Fruit fly (Drosophila melanogaster) whole organism, embryonic: ENCODE results near the gene Ets97D.

Source experiments
- Aef1 ChIP-seq: fragments of 200-800 bp; sonication (Bioruptor generic); IDR thresholded peaks from 3 replicates; pipeline ENCODE4 v1.3.6; 2022; ENCODE audit warnings: missing biosample characterization, missing genetic modification characterization
- CG11456 ChIP-seq: fragments of 200-800 bp; sonication (Bioruptor generic); IDR thresholded peaks from 3 replicates; pipeline ENCODE4 v1.3.6; 2022; ENCODE audit warnings: missing biosample characterization, missing genetic modification characterization
- CG12104 ChIP-seq: fragments of 200-800 bp; sonication (Bioruptor generic); optimal IDR thresholded peaks from 3 replicates; lab custom pipeline; 2016; ENCODE audit warnings: missing biosample characterization, missing genetic modification characterization
- CG12769 ChIP-seq: fragments of 200-800 bp; sonication (Bioruptor generic); optimal IDR thresholded peaks from 2 replicates; lab custom pipeline; 2019; ENCODE audit warnings: missing biosample characterization, mild to moderate bottlenecking, missing genetic modification characterization, moderate library complexity
- CG14014 ChIP-seq: fragments of 200-800 bp; sonication (Bioruptor generic); IDR thresholded peaks from 2 replicates; pipeline ENCODE4 v1.3.6; 2022; ENCODE audit warnings: missing biosample characterization, missing genetic modification characterization
- CG14441 ChIP-seq: fragments of 200-800 bp; sonication (Bioruptor generic); IDR thresholded peaks from 2 replicates; pipeline ENCODE4 v1.3.6; 2022; ENCODE audit warnings: missing biosample characterization, missing genetic modification characterization
- CG15073 ChIP-seq: fragments of 200-800 bp; sonication (Bioruptor generic); optimal IDR thresholded peaks from 2 replicates; lab custom pipeline; 2016; ENCODE audit warnings: missing biosample characterization, missing genetic modification characterization
- CG15269 ChIP-seq: fragments of 200-800 bp; sonication (Bioruptor generic); optimal IDR thresholded peaks from 2 replicates; lab custom pipeline; 2018; ENCODE audit warnings: missing biosample characterization, mild to moderate bottlenecking, missing genetic modification characterization, moderate library complexity
- CG18262 ChIP-seq: fragments of 200-800 bp; optimal IDR thresholded peaks from 3 replicates; lab custom pipeline; 2019; ENCODE audit warnings: missing biosample characterization, mild to moderate bottlenecking, missing genetic modification characterization, moderate library complexity
- CG1832 ChIP-seq: fragments of 200-800 bp; sonication (Bioruptor generic); optimal IDR thresholded peaks from 2 replicates; lab custom pipeline; 2017; ENCODE audit warnings: missing biosample characterization, mild to moderate bottlenecking, missing genetic modification characterization, inconsistent platforms
- CG31224 ChIP-seq: fragments of 200-800 bp; sonication (Bioruptor generic); IDR thresholded peaks from 2 replicates; pipeline ENCODE4 v1.3.6; 2022; ENCODE audit warnings: missing biosample characterization, missing genetic modification characterization
- CG32532 ChIP-seq: fragments of 200-800 bp; sonication (Bioruptor generic); IDR thresholded peaks from 2 replicates; pipeline ENCODE4 v1.3.6; 2022; ENCODE audit warnings: missing biosample characterization, missing genetic modification characterization
- CG33557 ChIP-seq: fragments of 200-800 bp; sonication (Bioruptor generic); optimal IDR thresholded peaks from 2 replicates; lab custom pipeline; 2019; ENCODE audit warnings: missing biosample characterization, mild to moderate bottlenecking, missing genetic modification characterization, moderate library complexity
- CG34224 ChIP-seq: fragments of 200-800 bp; sonication (Bioruptor generic); IDR thresholded peaks from 3 replicates; pipeline ENCODE4 v1.3.6; 2022; ENCODE audit warnings: missing biosample characterization, missing genetic modification characterization; ENCODE audit not compliant: partially characterized antibody
- CrebB ChIP-seq: fragments of 200-800 bp; sonication (Bioruptor generic); optimal IDR thresholded peaks from 3 replicates; lab custom pipeline; 2018; ENCODE audit warnings: missing biosample characterization, mild to moderate bottlenecking, missing genetic modification characterization
- Dip3 ChIP-seq: fragments of 200-800 bp; sonication (Bioruptor generic); optimal IDR thresholded peaks from 3 replicates; lab custom pipeline; 2016; ENCODE audit warnings: missing biosample characterization, missing genetic modification characterization
- Drgx ChIP-seq: fragments of 200-800 bp; sonication (Bioruptor generic); IDR thresholded peaks from 2 replicates; pipeline ENCODE4 v1.3.6; 2022; ENCODE audit warnings: missing biosample characterization, missing genetic modification characterization
- E2f2 ChIP-seq: fragments of 200-800 bp; sonication (Bioruptor generic); IDR thresholded peaks from 2 replicates; pipeline ENCODE4 v1.3.6; 2022; ENCODE audit warnings: missing biosample characterization, missing genetic modification characterization
- HLH54F ChIP-seq: fragments of 200-800 bp; sonication (Bioruptor generic); optimal IDR thresholded peaks from 3 replicates; lab custom pipeline; 2016; ENCODE audit warnings: missing biosample characterization, missing genetic modification characterization
- Hand ChIP-seq: fragments of 200-800 bp; sonication (Bioruptor generic); optimal IDR thresholded peaks from 2 replicates; lab custom pipeline; 2017; ENCODE audit warnings: mild to moderate bottlenecking, missing biosample characterization, missing genetic modification reagents, missing genetic modification characterization
- Hsf ChIP-seq: fragments of 200-800 bp; sonication (Bioruptor generic); optimal IDR thresholded peaks from 3 replicates; lab custom pipeline; 2016; ENCODE audit warnings: missing biosample characterization, missing genetic modification characterization
- Myb ChIP-seq: fragments of 200-800 bp; sonication (Bioruptor generic); optimal IDR thresholded peaks from 2 replicates; lab custom pipeline; 2016; ENCODE audit warnings: missing biosample characterization, missing genetic modification characterization
- NC2α ChIP-seq: fragments of 200-800 bp; sonication (Bioruptor generic); optimal IDR thresholded peaks from 2 replicates; lab custom pipeline; 2016; ENCODE audit warnings: missing biosample characterization, missing genetic modification characterization
- NC2β ChIP-seq: fragments of 200-800 bp; sonication (Bioruptor generic); optimal IDR thresholded peaks from 2 replicates; lab custom pipeline; 2016; ENCODE audit warnings: missing biosample characterization, missing genetic modification characterization
- Ravus ChIP-seq: fragments of 200-800 bp; sonication (Bioruptor generic); IDR thresholded peaks from 2 replicates; pipeline ENCODE4 v1.3.6; 2022; ENCODE audit warnings: missing biosample characterization, missing genetic modification characterization
- Rfx ChIP-seq: fragments of 200-800 bp; sonication (Bioruptor generic); IDR thresholded peaks from 2 replicates; pipeline ENCODE4 v1.3.6; 2022; ENCODE audit warnings: missing biosample characterization, missing genetic modification characterization
- Trl ChIP-seq, 3 experiments: fragments of >200 bp in 2 of 3; fragments of 200-800 bp in 1 of 3; sonication (Bioruptor generic) in 1 of 3; optimal IDR thresholded peaks; 2 replicates in 1 of 3; 3 replicates in 2 of 3; lab custom pipeline; 2016 to 2017; ENCODE audit warnings: missing biosample characterization in 1 of 3, missing genetic modification characterization in 1 of 3
- amos ChIP-seq: fragments of 200-800 bp; sonication (Bioruptor generic); IDR thresholded peaks from 2 replicates; pipeline ENCODE4 v1.3.6; 2022; ENCODE audit warnings: missing biosample characterization, missing genetic modification characterization; ENCODE audit not compliant: partially characterized antibody
- bcd ChIP-seq: fragments of 200-800 bp; sonication (Bioruptor generic); optimal IDR thresholded peaks from 2 replicates; lab custom pipeline; 2017; ENCODE audit warnings: missing biosample characterization, mild to moderate bottlenecking, missing genetic modification characterization
- ci ChIP-seq: fragments of 200-800 bp; sonication (Bioruptor generic); IDR thresholded peaks from 3 replicates; pipeline ENCODE4 v1.3.6; 2022; ENCODE audit warnings: missing biosample characterization, missing genetic modification characterization
- da ChIP-seq: fragments of 200-800 bp; sonication (Bioruptor generic); optimal IDR thresholded peaks from 2 replicates; lab custom pipeline; 2016; ENCODE audit warnings: missing biosample characterization, missing genetic modification characterization
- dpn ChIP-seq, 2 experiments: fragments of 200-800 bp; sonication (Bioruptor generic); optimal IDR thresholded peaks; 3 replicates each; lab custom pipeline; 2016; ENCODE audit warnings: missing biosample characterization in 2 of 2, missing genetic modification characterization in 2 of 2
- fd3F ChIP-seq: fragments of 200-800 bp; sonication (Bioruptor generic); optimal IDR thresholded peaks from 2 replicates; lab custom pipeline; 2018; ENCODE audit warnings: missing biosample characterization, mild to moderate bottlenecking, missing genetic modification characterization, moderate library complexity
- ftz-f1 ChIP-seq: fragments of 200-800 bp; sonication (Bioruptor generic); optimal IDR thresholded peaks from 2 replicates; lab custom pipeline; 2016; ENCODE audit warnings: missing biosample characterization, missing genetic modification characterization
- h ChIP-seq: fragments of >200 bp; optimal IDR thresholded peaks from 2 replicates; lab custom pipeline; 2017
- jumu ChIP-seq: fragments of 200-800 bp; sonication (Bioruptor generic); optimal IDR thresholded peaks from 3 replicates; lab custom pipeline; 2016; ENCODE audit warnings: missing biosample characterization, missing genetic modification characterization
- lilli ChIP-seq: fragments of 200-800 bp; sonication (Bioruptor generic); optimal IDR thresholded peaks from 3 replicates; lab custom pipeline; 2016; ENCODE audit warnings: missing biosample characterization, missing genetic modification characterization
- lov ChIP-seq, 2 experiments: fragments of 200-800 bp in 1 of 2; fragments of >200 bp in 1 of 2; sonication (Bioruptor generic) in 1 of 2; IDR thresholded peaks in 1 of 2; optimal IDR thresholded peaks in 1 of 2; 2 replicates in 1 of 2; 3 replicates in 1 of 2; pipeline versions ENCODE4 v1.3.6 to Lab custom; 2017 to 2022; ENCODE audit warnings: missing biosample characterization in 1 of 2, missing genetic modification characterization in 1 of 2
- mam ChIP-seq: fragments of 200-800 bp; sonication (Bioruptor generic); optimal IDR thresholded peaks from 3 replicates; lab custom pipeline; 2016; ENCODE audit warnings: missing biosample characterization, missing genetic modification characterization
- nerfin-1 ChIP-seq: fragments of 200-800 bp; sonication (Bioruptor generic); optimal IDR thresholded peaks from 3 replicates; lab custom pipeline; 2019; ENCODE audit warnings: missing biosample characterization, mild to moderate bottlenecking, missing genetic modification characterization, moderate library complexity
- pita ChIP-seq: fragments of 200-800 bp; sonication (Bioruptor generic); optimal IDR thresholded peaks from 2 replicates; lab custom pipeline; 2017; ENCODE audit warnings: missing biosample characterization, mild to moderate bottlenecking, missing genetic modification characterization
- prd ChIP-seq, 3 experiments: fragments of >200 bp in 2 of 3; fragments of 200-800 bp in 1 of 3; sonication (Bioruptor generic) in 1 of 3; optimal IDR thresholded peaks in 2 of 3; IDR thresholded peaks in 1 of 3; 2 replicates in 2 of 3; 3 replicates in 1 of 3; pipeline versions ENCODE4 v1.3.6 to Lab custom; 2017 to 2022; ENCODE audit warnings: missing biosample characterization in 1 of 3, missing genetic modification characterization in 1 of 3
- sens ChIP-seq: fragments of 200-800 bp; sonication (Bioruptor generic); peaks from one replicate; lab custom pipeline; 2016; ENCODE audit warnings: missing biosample characterization, missing genetic modification characterization
- slbo ChIP-seq: fragments of 200-800 bp; sonication (Bioruptor generic); IDR thresholded peaks from 2 replicates; pipeline ENCODE4 v1.3.6; 2022; ENCODE audit warnings: missing biosample characterization, missing genetic modification characterization
- sob ChIP-seq: fragments of 200-800 bp; sonication (Bioruptor generic); IDR thresholded peaks from 2 replicates; pipeline ENCODE4 v1.3.6; 2022; ENCODE audit warnings: missing biosample characterization, missing genetic modification characterization
- vfl ChIP-seq: fragments of 200-800 bp; sonication (Bioruptor generic); optimal IDR thresholded peaks from 2 replicates; lab custom pipeline; 2016; ENCODE audit warnings: missing biosample characterization, missing genetic modification characterization
- zen2 ChIP-seq: fragments of 200-800 bp; sonication (Bioruptor generic); IDR thresholded peaks from 3 replicates; pipeline ENCODE4 v1.3.6; 2022; ENCODE audit warnings: missing biosample characterization, missing genetic modification characterization; ENCODE audit not compliant: partially characterized antibody

Gene Ets97D

DNA sequence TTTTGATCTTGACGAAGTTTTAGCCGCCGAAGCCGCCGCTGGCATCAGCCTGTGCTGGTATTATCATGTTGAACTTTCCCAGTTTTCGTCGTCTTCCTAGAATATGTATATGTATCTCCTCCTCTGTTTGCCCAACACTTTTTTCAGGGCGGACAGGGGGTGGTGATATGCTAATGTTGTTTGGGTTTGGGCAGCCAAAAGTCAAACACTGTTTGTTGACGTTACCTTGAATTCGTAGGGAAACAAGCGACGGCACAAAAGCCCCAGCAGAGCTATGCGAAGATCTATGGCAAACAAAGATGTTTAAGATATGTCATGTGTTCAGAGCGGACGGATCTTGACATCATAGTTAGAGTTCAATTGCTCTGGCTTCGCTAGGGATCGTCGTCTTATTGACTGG lies 3.9 kb downstream of the Ets97D start (continued):
- TF ChIP-seq nerfin-1 (tag; lab: Kevin White, UChicago) (peak; percentile 18), pita (GFP tag; lab: Kevin White, UChicago) (no peak), bcd (GFP tag; lab: Kevin White, UChicago) (peak; percentile 5), CG18262 (tag; lab: Kevin White, UChicago) (peak; percentile 30), NC2β (GFP tag; lab: Kevin White, UChicago) (no peak), Dip3 (no peak), ci (GFP tag; lab: Robert Waterston, UW) (peak; percentile 18; the same call in 1 of the 3 replicates), Trl (optimal IDR thresholded peaks at IDR 0.05; lab: Kevin White, UChicago) (no peak), Trl (GFP tag; optimal IDR thresholded peaks at IDR 0.05; lab: Kevin White, UChicago) (peak; percentile 17), jumu (GFP tag; lab: Kevin White, UChicago) (no peak), lov (optimal IDR thresholded peaks at IDR 0.05; lab: Kevin White, UChicago) (no peak), lov (GFP tag; IDR thresholded peaks at IDR 0.05; lab: Robert Waterston, UW) (0 out of 3 replicates have a peak, but pooled peaks have one; percentile 6), CG12104 (GFP tag; lab: Kevin White, UChicago) (no peak)

DNA sequence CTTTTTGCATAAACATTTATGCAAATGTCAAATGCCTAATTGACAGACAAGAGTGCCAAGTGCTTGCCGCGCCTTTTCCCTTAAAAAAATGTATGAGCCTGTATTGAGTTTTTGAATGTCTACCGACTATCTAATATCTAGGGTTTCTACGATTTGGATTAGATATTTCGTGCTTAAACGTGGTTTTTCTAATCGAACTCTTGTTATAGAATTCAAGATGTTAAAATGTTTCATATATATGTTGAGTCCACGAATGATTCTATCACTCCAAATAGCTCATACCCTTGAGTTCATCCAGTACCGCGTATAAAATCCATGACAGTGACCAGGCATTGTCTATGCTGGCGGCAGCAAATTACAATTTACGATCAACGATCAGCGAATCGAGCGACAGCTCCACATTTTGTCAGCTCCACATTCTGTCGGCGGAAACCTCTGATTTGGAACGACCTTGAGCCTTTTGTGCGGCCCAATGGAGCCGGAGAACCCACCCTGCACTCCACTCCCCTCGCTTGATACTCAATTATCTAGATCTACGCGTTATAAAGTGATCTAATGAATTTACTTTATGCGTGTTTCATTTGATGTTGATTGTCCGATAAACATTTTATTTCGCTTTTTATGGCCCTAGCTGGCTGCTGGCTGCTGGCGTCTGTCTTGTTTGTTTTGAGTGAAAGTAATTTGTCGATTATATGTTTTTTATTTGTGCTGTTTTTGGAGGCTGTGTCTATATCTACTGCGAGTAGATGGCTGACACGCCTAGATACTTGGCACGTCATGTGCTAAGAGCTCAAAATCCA lies 5.8 kb downstream of the Ets97D start:
- TF ChIP-seq h (lab: Kevin White, UChicago) = no peak
- TF ChIP-seq Aef1 (GFP tag; lab: Robert Waterston, UW) = peak; percentile 35; the same call in 1 of the 3 replicates
- TF ChIP-seq CG33557 (GFP tag; lab: Kevin White, UChicago) = no peak
- no peak for TF ChIP-seq prd (optimal IDR thresholded peaks at IDR 0.05; lab: Kevin White, UChicago)
- TF ChIP-seq prd (GFP tag; IDR thresholded peaks at IDR 0.05; lab: Robert Waterston, UW) = peak; percentile 29; the same call in 1 of the 3 replicates
- TF ChIP-seq da (GFP tag; lab: Kevin White, UChicago) = no peak
- no peak for TF ChIP-seq zen2
- TF ChIP-seq CG31224 (GFP tag; lab: Robert Waterston, UW) = peak; percentile 19; the same call in 1 of the 2 replicates
- TF ChIP-seq CG15073 (GFP tag; lab: Kevin White, UChicago) = no peak
- TF ChIP-seq CG12769 (tag; lab: Kevin White, UChicago) = peak; percentile 10
- TF ChIP-seq E2f2 (GFP tag; lab: Robert Waterston, UW) = 0 out of 2 replicates have a peak, but pooled peaks have one; percentile 6
- TF ChIP-seq mam (GFP tag; lab: Kevin White, UChicago) = peak; percentile 0
- peak; percentile 9; the same call in 1 of the 2 replicates for TF ChIP-seq CG14441
- TF ChIP-seq Hand = no peak
- TF ChIP-seq Hsf = no peak
- peak; percentile 11 for TF ChIP-seq HLH54F (GFP tag; lab: Kevin White, UChicago)
- TF ChIP-seq CG1832 (GFP tag; lab: Kevin White, UChicago) = no peak
- no peak for TF ChIP-seq vfl (GFP tag; lab: Kevin White, UChicago)
- TF ChIP-seq Drgx (GFP tag; lab: Robert Waterston, UW) = peak; percentile 38; the same call in 1 of the 2 replicates
- peak; percentile 26 for TF ChIP-seq CG15269
- TF ChIP-seq Ravus = no peak
- TF ChIP-seq CG32532 (GFP tag; lab: Robert Waterston, UW) = peak; percentile 55; the same call in 1 of the 2 replicates
- TF ChIP-seq CG14014 (GFP tag; lab: Robert Waterston, UW) = 0 out of 2 replicates have a peak, but pooled peaks have one; percentile 17
- TF ChIP-seq sob (GFP tag; lab: Robert Waterston, UW) = 0 out of 2 replicates have a peak, but pooled peaks have one; percentile 34
- peak; percentile 61 for TF ChIP-seq slbo
- no peak for TF ChIP-seq CrebB (tag; lab: Kevin White, UChicago)
- TF ChIP-seq ftz-f1 (GFP tag; lab: Kevin White, UChicago) = peak; percentile 54
- 0 out of 2 replicates have a peak, but pooled peaks have one; percentile 8 for TF ChIP-seq amos
- TF ChIP-seq NC2α (GFP tag; lab: Kevin White, UChicago) = no peak
- peak; percentile 64 for TF ChIP-seq Rfx (GFP tag; lab: Robert Waterston, UW)
- peak; percentile 35 for TF ChIP-seq lilli (GFP tag; lab: Kevin White, UChicago)
- TF ChIP-seq dpn (GFP tag; optimal IDR thresholded peaks at IDR 0.05; lab: Kevin White, UChicago) = peak; percentile 5 to 14
- TF ChIP-seq CG34224 (GFP tag; lab: Robert Waterston, UW) = no peak
- TF ChIP-seq fd3F = no peak
- TF ChIP-seq sens (GFP tag; lab: Kevin White, UChicago) = peak; percentile 15
- 0 out of 3 replicates have a peak, but pooled peaks have one; percentile 51 for TF ChIP-seq CG11456 (GFP tag; lab: Robert Waterston, UW)
- no peak for TF ChIP-seq Myb (GFP tag; lab: Kevin White, UChicago)
